Fruit fly (Drosophila melanogaster): Measurements from ENCODE around the gene His2Av.

DNA sequence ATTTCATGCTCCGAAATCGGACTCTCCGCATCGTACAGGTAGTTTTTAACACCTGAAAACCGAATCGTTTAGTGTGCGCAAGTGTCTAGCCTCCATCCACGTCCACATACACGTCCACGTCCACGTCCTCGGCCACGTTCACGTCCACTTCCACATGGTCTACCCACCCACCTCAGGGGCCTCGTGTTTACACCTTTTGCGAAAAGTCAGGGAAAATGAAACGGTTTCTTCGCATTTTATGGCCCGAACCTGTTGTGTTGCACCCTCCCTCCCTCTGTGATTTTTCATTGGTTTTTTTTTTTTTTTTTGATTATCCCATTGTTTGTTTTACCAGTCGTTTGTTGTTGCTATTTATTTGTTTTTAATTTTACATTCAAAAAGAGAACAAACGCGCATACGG lies 20.4 kb downstream of the His2Av start:
- TF ChIP-seq CG17829 (tag; optimal IDR thresholded peaks at IDR 0.05) (no peak), Trl (optimal IDR thresholded peaks at IDR 0.05) (no peak), Trl (GFP tag; optimal IDR thresholded peaks at IDR 0.05) (no peak)
